In the genomic region with DNA sequence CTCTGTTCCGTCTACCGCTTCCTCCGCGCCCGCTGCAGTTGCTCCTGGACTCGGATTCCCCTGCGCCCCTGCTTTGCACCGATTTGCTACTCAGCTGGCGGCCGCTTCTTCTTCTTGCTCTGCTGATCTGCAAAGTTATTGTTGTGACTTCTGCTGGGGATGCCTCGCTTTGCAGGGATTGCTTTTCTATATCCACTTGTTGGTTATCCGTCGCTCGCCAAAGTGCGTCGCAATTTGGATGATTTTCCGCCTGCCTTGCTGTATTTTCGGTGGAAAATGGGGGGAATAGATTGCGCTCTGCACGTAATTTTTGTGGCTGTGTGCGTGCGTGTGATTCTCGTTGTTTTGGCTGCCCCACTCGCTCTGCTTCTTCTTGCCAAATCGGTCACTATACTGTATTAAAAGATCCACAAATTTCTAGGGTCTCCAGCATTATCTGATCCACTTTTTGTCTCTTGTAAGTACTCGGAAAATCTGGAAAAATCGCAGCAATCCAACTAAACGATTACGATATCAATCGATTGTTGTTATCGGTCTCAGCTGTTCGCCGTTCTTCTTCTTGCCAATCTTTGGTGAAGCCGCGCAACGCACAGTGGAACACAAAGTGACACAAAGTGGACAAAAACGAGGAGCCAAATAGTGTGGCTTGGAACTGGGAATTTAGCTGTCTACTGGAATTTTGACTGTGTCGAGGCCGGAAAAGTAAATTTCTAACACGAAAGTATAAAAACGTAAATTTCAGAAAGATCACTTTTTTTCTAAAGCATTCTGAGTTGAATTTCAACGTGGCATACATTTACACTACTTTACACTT, we compare ENCODE assay signal across 2 fruit fly cellular contexts.
TF ChIP-seq lines count a peak whose summit lies in the region.

TSS of gene ClpX (minus strand) at position 764 of the 814 bp plus-strand sequence.

TF ChIP-seq in whole organism, adult, 20 proteins besides CTCF, POLR2A, EP300 and RAD21 (continued from another document):
- TF ChIP-seq toe (GFP tag; optimal IDR thresholded peaks at IDR 0.05; lab: Kevin White, UChicago) (no peak), pad (GFP tag; optimal IDR thresholded peaks at IDR 0.05; lab: Kevin White, UChicago) (peak; percentile 29)

TF ChIP-seq in whole organism, embryonic, 481 proteins besides CTCF, POLR2A, EP300 and RAD21 (continued from another document and continues in another):
- TF ChIP-seq Hmx (GFP tag; optimal IDR thresholded peaks at IDR 0.05; lab: Kevin White, UChicago) (no peak), CG17385 (GFP tag; optimal IDR thresholded peaks at IDR 0.05; lab: Kevin White, UChicago) (peak; percentile 100), unc-4 (GFP tag; IDR thresholded peaks at IDR 0.05; lab: Robert Waterston, UW; ENCODE audit: partially characterized antibody) (peak; percentile 78), CG13287 (GFP tag; IDR thresholded peaks at IDR 0.05; lab: Robert Waterston, UW; ENCODE audit: partially characterized antibody) (peak; percentile 80), CG17186 (GFP tag; optimal IDR thresholded peaks at IDR 0.05; lab: Kevin White, UChicago) (peak; percentile 81), amos (GFP tag; IDR thresholded peaks at IDR 0.05; lab: Robert Waterston, UW; ENCODE audit: partially characterized antibody) (peak; percentile 65; the same call in 1 of the 2 replicates), Sin3A (optimal IDR thresholded peaks at IDR 0.05; lab: Kevin White, UChicago) (peak; percentile 35), Asciz (GFP tag; optimal IDR thresholded peaks at IDR 0.05; lab: Kevin White, UChicago) (no peak), CG2116 (GFP tag; optimal IDR thresholded peaks at IDR 0.05; lab: Kevin White, UChicago) (peak; percentile 63), fru (optimal IDR thresholded peaks at IDR 0.05; lab: Kevin White, UChicago) (no peak), CG13123 (GFP tag; optimal IDR thresholded peaks at IDR 0.05; lab: Kevin White, UChicago) (no peak), Dref (GFP tag; IDR thresholded peaks at IDR 0.05; lab: Robert Waterston, UW) (peak; percentile 78), CG11695 (GFP tag; IDR thresholded peaks at IDR 0.05; lab: Robert Waterston, UW) (no peak), chinmo (GFP tag; IDR thresholded peaks at IDR 0.05; lab: Robert Waterston, UW; ENCODE audit: partially characterized antibody) (0 out of 4 replicates have a peak, but pooled peaks have one; percentile 41), zen2 (GFP tag; IDR thresholded peaks at IDR 0.05; lab: Robert Waterston, UW; ENCODE audit: partially characterized antibody) (peak; percentile 28; the same call in 1 of the 3 replicates), CG6765 (GFP tag; optimal IDR thresholded peaks at IDR 0.05; lab: Kevin White, UChicago) (peak; percentile 25), ato (GFP tag; IDR thresholded peaks at IDR 0.05; lab: Robert Waterston, UW; ENCODE audit: partially characterized antibody) (peak; percentile 60), knrl (GFP tag; IDR thresholded peaks at IDR 0.05; lab: Robert Waterston, UW; ENCODE audit: partially characterized antibody) (peak; percentile 60), CG10267 (tag; optimal IDR thresholded peaks at IDR 0.05; lab: Kevin White, UChicago) (peak; percentile 12), mld (GFP tag; IDR thresholded peaks at IDR 0.05; lab: Robert Waterston, UW; ENCODE audit: partially characterized antibody) (peak; percentile 73; the same call in 2 of the 3 replicates), Hr51 (GFP tag; optimal IDR thresholded peaks at IDR 0.05; lab: Kevin White, UChicago) (peak in 1 of 2 experiments; percentile 27), CG6175 (GFP tag; IDR thresholded peaks at IDR 0.05; lab: Robert Waterston, UW) (no peak), E2f2 (GFP tag; IDR thresholded peaks at IDR 0.05; lab: Robert Waterston, UW) (peak; percentile 35; the same call in 1 of the 2 replicates), tap (tag; optimal IDR thresholded peaks at IDR 0.05; lab: Kevin White, UChicago) (no peak), CG7839 (tag; optimal IDR thresholded peaks at IDR 0.05; lab: Kevin White, UChicago) (peak; percentile 8), HLH4C (GFP tag; IDR thresholded peaks at IDR 0.05; lab: Robert Waterston, UW; ENCODE audit: partially characterized antibody) (peak; percentile 79), CG43689 (GFP tag; IDR thresholded peaks at IDR 0.05; lab: Robert Waterston, UW) (no peak), CG4282 (GFP tag; optimal IDR thresholded peaks at IDR 0.05; lab: Kevin White, UChicago) (peak; percentile 42), tna (GFP tag; IDR thresholded peaks at IDR 0.05; lab: Robert Waterston, UW; ENCODE audit: partially characterized antibody) (peak; percentile 59), sens (GFP tag; lab: Kevin White, UChicago) (peak; percentile 80), MBD-R2 (GFP tag; IDR thresholded peaks at IDR 0.05; lab: Robert Waterston, UW) (peak; percentile 73), Blimp-1 (GFP tag; optimal IDR thresholded peaks at IDR 0.05; lab: Kevin White, UChicago) (no peak), Sry-δ (GFP tag; optimal IDR thresholded peaks at IDR 0.05; lab: Kevin White, UChicago) (peak; percentile 63), CG13624 (GFP tag; optimal IDR thresholded peaks at IDR 0.05; lab: Kevin White, UChicago) (peak; percentile 55), Hr39 (optimal IDR thresholded peaks at IDR 0.05; lab: Kevin White, UChicago) (no peak), grn (GFP tag; optimal IDR thresholded peaks at IDR 0.05; lab: Kevin White, UChicago) (no peak), Dip3 (GFP tag; optimal IDR thresholded peaks at IDR 0.05; lab: Kevin White, UChicago) (no peak), CG7987 (GFP tag; optimal IDR thresholded peaks at IDR 0.05; lab: Kevin White, UChicago) (no peak), Ets97D (GFP tag; optimal IDR thresholded peaks at IDR 0.05; lab: Kevin White, UChicago) (no peak), crp (GFP tag; optimal IDR thresholded peaks at IDR 0.05; lab: Kevin White, UChicago) (peak; percentile 82 to 97), zf30C (GFP tag; optimal IDR thresholded peaks at IDR 0.05; lab: Kevin White, UChicago) (no peak), Hr3 (GFP tag; optimal IDR thresholded peaks at IDR 0.05; lab: Kevin White, UChicago) (no peak), stwl (tag; optimal IDR thresholded peaks at IDR 0.05; lab: Kevin White, UChicago) (peak; percentile 68), CG4404 (GFP tag; IDR thresholded peaks at IDR 0.05; lab: Robert Waterston, UW) (no peak), CG31365 (tag; optimal IDR thresholded peaks at IDR 0.05; lab: Kevin White, UChicago) (peak; percentile 7), cg (GFP tag; optimal IDR thresholded peaks at IDR 0.05; lab: Kevin White, UChicago) (peak; percentile 72), CG42726 (GFP tag; IDR thresholded peaks at IDR 0.05; lab: Robert Waterston, UW; ENCODE audit: partially characterized antibody) (peak; percentile 46; the same call in 1 of the 2 replicates), kah (GFP tag; optimal IDR thresholded peaks at IDR 0.05; lab: Kevin White, UChicago) (no peak), nmo (GFP tag; optimal IDR thresholded peaks at IDR 0.05; lab: Kevin White, UChicago) (peak; percentile 26), Dp (GFP tag; optimal IDR thresholded peaks at IDR 0.05; lab: Kevin White, UChicago) (peak; percentile 51), Stat92E (GFP tag; optimal IDR thresholded peaks at IDR 0.05; lab: Kevin White, UChicago) (peak in 1 of 3 experiments; percentile 48), Opbp (GFP tag; IDR thresholded peaks at IDR 0.05; lab: Robert Waterston, UW; ENCODE audit: partially characterized antibody) (peak; percentile 69), trem (tag; optimal IDR thresholded peaks at IDR 0.05; lab: Kevin White, UChicago) (peak; percentile 57), CG17568 (GFP tag; optimal IDR thresholded peaks at IDR 0.05; lab: Kevin White, UChicago) (no peak), insv (GFP tag; optimal IDR thresholded peaks at IDR 0.05; lab: Kevin White, UChicago) (no peak), vnd (GFP tag; IDR thresholded peaks at IDR 0.05; lab: Robert Waterston, UW; ENCODE audit: partially characterized antibody) (peak; percentile 66), lilli (GFP tag; optimal IDR thresholded peaks at IDR 0.05; lab: Kevin White, UChicago) (peak; percentile 5), dm (GFP tag; optimal IDR thresholded peaks at IDR 0.05; lab: Kevin White, UChicago) (peak; percentile 9), CG16813 (GFP tag; IDR thresholded peaks at IDR 0.05; lab: Robert Waterston, UW; ENCODE audit: partially characterized antibody) (peak; percentile 64; the same call in 2 of the 3 replicates), CG15479 (GFP tag; optimal IDR thresholded peaks at IDR 0.05; lab: Kevin White, UChicago) (peak; percentile 80), CkIIα-i1 (GFP tag; IDR thresholded peaks at IDR 0.05; lab: Robert Waterston, UW) (no peak), Adf1 (GFP tag; IDR thresholded peaks at IDR 0.05; lab: Robert Waterston, UW) (peak; percentile 20; the same call in 1 of the 2 replicates), bbx (GFP tag; IDR thresholded peaks at IDR 0.05; lab: Robert Waterston, UW; ENCODE audit: partially characterized antibody) (peak; percentile 77), nerfin-1 (tag; optimal IDR thresholded peaks at IDR 0.05; lab: Kevin White, UChicago) (peak; percentile 37), CG2712 (tag; optimal IDR thresholded peaks at IDR 0.05; lab: Kevin White, UChicago) (peak; percentile 5), Oaz (GFP tag; IDR thresholded peaks at IDR 0.05; lab: Robert Waterston, UW) (no peak), CG2889 (GFP tag; IDR thresholded peaks at IDR 0.05; lab: Robert Waterston, UW) (no peak), CG1603 (tag; optimal IDR thresholded peaks at IDR 0.05; lab: Kevin White, UChicago) (peak; percentile 48), sens-2 (GFP tag; IDR thresholded peaks at IDR 0.05; lab: Robert Waterston, UW) (0 out of 2 replicates have a peak, but pooled peaks have one; percentile 10), BEAF-32 (GFP tag; optimal IDR thresholded peaks at IDR 0.05; lab: Kevin White, UChicago) (peak; percentile 71), CG4707 (GFP tag; optimal IDR thresholded peaks at IDR 0.05; lab: Kevin White, UChicago) (peak; percentile 100), CG10147 (GFP tag; optimal IDR thresholded peaks at IDR 0.05; lab: Kevin White, UChicago) (peak; percentile 29), CG10543 (GFP tag; optimal IDR thresholded peaks at IDR 0.05; lab: Kevin White, UChicago) (peak; percentile 28), MTF-1 (GFP tag; optimal IDR thresholded peaks at IDR 0.05; lab: Kevin White, UChicago; ENCODE audit: borderline replicate concordance) (peak; percentile 54), H15 (GFP tag; IDR thresholded peaks at IDR 0.05; lab: Robert Waterston, UW) (no peak), Dad (GFP tag; optimal IDR thresholded peaks at IDR 0.05; lab: Kevin White, UChicago) (peak; percentile 50), CG15514 (GFP tag; optimal IDR thresholded peaks at IDR 0.05; lab: Kevin White, UChicago) (peak; percentile 63), CG13894 (tag; optimal IDR thresholded peaks at IDR 0.05; lab: Kevin White, UChicago) (peak; percentile 10), CG12659 (GFP tag; optimal IDR thresholded peaks at IDR 0.05; lab: Kevin White, UChicago) (peak; percentile 54), YL-1 (GFP tag; optimal IDR thresholded peaks at IDR 0.05; lab: Kevin White, UChicago) (peak; percentile 65), CG4617 (GFP tag; optimal IDR thresholded peaks at IDR 0.05; lab: Kevin White, UChicago; ENCODE audit: borderline replicate concordance) (peak; percentile 58), ken (GFP tag; IDR thresholded peaks at IDR 0.05; lab: Robert Waterston, UW) (peak; percentile 26; the same call in 1 of the 3 replicates), Nf-YC (tag; optimal IDR thresholded peaks at IDR 0.05; lab: Kevin White, UChicago) (peak; percentile 28), ftz-f1 (GFP tag; optimal IDR thresholded peaks at IDR 0.05; lab: Kevin White, UChicago) (no peak), exex (tag; optimal IDR thresholded peaks at IDR 0.05; lab: Kevin White, UChicago) (peak; percentile 18), Med (GFP tag; lab: Kevin White, UChicago) (peak; percentile 81), NfI (GFP tag; optimal IDR thresholded peaks at IDR 0.05; lab: Kevin White, UChicago) (peak; percentile 9), crol (GFP tag; IDR thresholded peaks at IDR 0.05; lab: Robert Waterston, UW) (peak; percentile 70), sna (GFP tag; IDR thresholded peaks at IDR 0.05; lab: Robert Waterston, UW; ENCODE audit: partially characterized antibody) (peak; percentile 80), Dll (GFP tag; IDR thresholded peaks at IDR 0.05; lab: Robert Waterston, UW; ENCODE audit: partially characterized antibody) (peak; percentile 75), fd64A (GFP tag; optimal IDR thresholded peaks at IDR 0.05; lab: Kevin White, UChicago) (no peak), row (GFP tag; IDR thresholded peaks at IDR 0.05; lab: Robert Waterston, UW) (peak; percentile 91), CG13296 (GFP tag; optimal IDR thresholded peaks at IDR 0.05; lab: Kevin White, UChicago) (peak; percentile 20), CG9797 (GFP tag; optimal IDR thresholded peaks at IDR 0.05; lab: Kevin White, UChicago) (peak; percentile 23), Doc3 (GFP tag; IDR thresholded peaks at IDR 0.05; lab: Robert Waterston, UW; ENCODE audit: partially characterized antibody) (peak; percentile 61; the same call in 2 of the 3 replicates), B-H2 (GFP tag; optimal IDR thresholded peaks at IDR 0.05; lab: Kevin White, UChicago) (peak; percentile 63), pzg (GFP tag; optimal IDR thresholded peaks at IDR 0.05; lab: Kevin White, UChicago) (peak; percentile 75), hkb (optimal IDR thresholded peaks at IDR 0.05; lab: Kevin White, UChicago) (no peak), hkb (GFP tag; IDR thresholded peaks at IDR 0.05; lab: Robert Waterston, UW) (0 out of 2 replicates have a peak, but pooled peaks have one; percentile 10), sd (tag; optimal IDR thresholded peaks at IDR 0.05; lab: Kevin White, UChicago) (peak; percentile 24), CG2120 (GFP tag; optimal IDR thresholded peaks at IDR 0.05; lab: Kevin White, UChicago) (peak; percentile 23), MESR4 (GFP tag; optimal IDR thresholded peaks at IDR 0.05; lab: Kevin White, UChicago) (peak; percentile 87), Dek (tag; optimal IDR thresholded peaks at IDR 0.05; lab: Kevin White, UChicago) (peak; percentile 20), CG33557 (GFP tag; optimal IDR thresholded peaks at IDR 0.05; lab: Kevin White, UChicago) (peak; percentile 2), HLHmδ (GFP tag; optimal IDR thresholded peaks at IDR 0.05; lab: Kevin White, UChicago) (peak; percentile 29), sug (tag; optimal IDR thresholded peaks at IDR 0.05; lab: Kevin White, UChicago) (peak; percentile 42), ci (GFP tag; IDR thresholded peaks at IDR 0.05; lab: Robert Waterston, UW) (no peak), CG17328 (GFP tag; IDR thresholded peaks at IDR 0.05; lab: Robert Waterston, UW) (no peak), CG14860 (GFP tag; IDR thresholded peaks at IDR 0.05; lab: Robert Waterston, UW; ENCODE audit: partially characterized antibody) (peak; percentile 59; the same call in 2 of the 3 replicates), CG34376 (GFP tag; optimal IDR thresholded peaks at IDR 0.05; lab: Kevin White, UChicago) (peak; percentile 37), CG17912 (GFP tag; optimal IDR thresholded peaks at IDR 0.05; lab: Kevin White, UChicago) (peak; percentile 18), gce (GFP tag; IDR thresholded peaks at IDR 0.05; lab: Robert Waterston, UW) (no peak)
